Fruit fly (Drosophila melanogaster): ENCODE measurements around the gene Or7a.

dm6 chrX:8178989-8179388, 13.5 kb upstream of the Or7a start:
- TF ChIP-seq dsf (GFP tag; optimal IDR thresholded peaks at IDR 0.05; ENCODE audit: borderline replicate concordance) = no peak
- no peak for TF ChIP-seq Hr78 (GFP tag; optimal IDR thresholded peaks at IDR 0.05)
- TF ChIP-seq CG9705 (GFP tag; optimal IDR thresholded peaks at IDR 0.05) = no peak
